Fruit fly (Drosophila melanogaster): ENCODE measurements around the gene spn-E.

DNA sequence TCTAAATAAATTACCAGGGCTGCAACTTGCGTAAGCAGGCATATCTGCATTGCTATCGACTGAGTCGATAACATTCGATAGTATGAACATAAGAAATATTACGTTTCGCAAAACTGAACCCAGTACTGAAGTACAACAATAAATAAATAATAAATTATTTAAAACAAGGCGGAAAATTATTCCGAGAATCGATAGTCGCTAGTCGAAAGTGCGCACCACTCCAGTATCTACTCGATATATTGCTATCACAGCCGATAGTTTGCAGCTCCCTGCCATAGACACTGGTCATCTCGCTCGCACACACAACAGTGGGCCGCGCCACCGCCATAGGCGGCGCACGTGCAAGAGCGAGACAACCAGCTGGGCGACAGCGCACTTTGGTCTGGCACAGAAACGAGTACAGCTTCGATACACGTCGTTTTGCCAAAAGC is 43.8 kb upstream of the spn-E start, which contains the start of gene nsl1:
- TF ChIP-seq Abd-B (GFP tag; optimal IDR thresholded peaks at IDR 0.05), result no peak
- no peak for TF ChIP-seq pan (optimal IDR thresholded peaks at IDR 0.05)
- peak; percentile 12 for TF ChIP-seq Myc (optimal IDR thresholded peaks at IDR 0.05)
- no peak for TF ChIP-seq Dfd (GFP tag; optimal IDR thresholded peaks at IDR 0.05)
- TF ChIP-seq Mio (GFP tag; optimal IDR thresholded peaks at IDR 0.05), result no peak
- no peak for TF ChIP-seq Hr78 (GFP tag; optimal IDR thresholded peaks at IDR 0.05)
- no peak for TF ChIP-seq usp (GFP tag; optimal IDR thresholded peaks at IDR 0.05)
- TF ChIP-seq h (GFP tag; optimal IDR thresholded peaks at IDR 0.05), result peak; percentile 66
- peak; percentile 25 for TF ChIP-seq psq (GFP tag; optimal IDR thresholded peaks at IDR 0.05)
- TF ChIP-seq Rel (GFP tag; optimal IDR thresholded peaks at IDR 0.05), result peak; percentile 52
- peak; percentile 25 for TF ChIP-seq Rel (tag; optimal IDR thresholded peaks at IDR 0.05)
- no peak for TF ChIP-seq dl (GFP tag; optimal IDR thresholded peaks at IDR 0.05; ENCODE audit: insufficient read depth in 1 of 2, partially characterized antibody in 2 of 2)
- no peak for TF ChIP-seq woc (GFP tag; optimal IDR thresholded peaks at IDR 0.05)
